Worm (Caenorhabditis elegans): ENCODE results near the gene F40A3.6.

DNA sequence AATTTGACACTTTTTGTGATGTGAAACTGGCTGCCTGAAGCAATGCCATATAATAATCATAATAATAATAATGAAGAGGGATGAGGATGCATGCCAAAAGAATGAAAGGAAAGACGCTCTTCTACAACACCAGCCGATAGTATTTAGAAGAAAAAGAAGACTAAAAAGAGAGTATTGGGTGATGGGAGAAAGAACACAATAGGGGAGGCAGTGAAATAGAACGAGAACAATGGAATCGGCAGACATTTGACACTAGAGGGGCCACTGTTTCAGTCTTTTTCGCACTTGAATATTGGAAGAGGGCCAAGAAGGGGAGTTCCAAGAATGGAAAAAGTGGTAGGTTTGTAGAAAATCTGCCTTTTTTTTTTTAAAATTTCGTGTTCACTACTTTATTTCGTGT lies 46.5 kb downstream of the F40A3.6 start, which contains the start of gene memo-1:
- TF ChIP-seq zag-1 (tag; optimal IDR thresholded peaks at IDR 0.05) (no peak), nhr-25 (tag; optimal IDR thresholded peaks at IDR 0.05; ENCODE audit: borderline replicate concordance, insufficient read depth) (no peak), ztf-11 (tag; optimal IDR thresholded peaks at IDR 0.05) (no peak), nhr-11 (tag; optimal IDR thresholded peaks at IDR 0.05) (no peak), lin-15B (tag; optimal IDR thresholded peaks at IDR 0.05) (no peak), F49E8.2 (tag; optimal IDR thresholded peaks at IDR 0.05; ENCODE audit: borderline replicate concordance) (no peak)

Measured in whole organism, L4 larva.